Fruit fly (Drosophila melanogaster) whole organism, wandering third instar larva: Measurements from ENCODE around the gene ago.
A peak's percentile ranks its signal among the peaks of the same experiment; 100 is the strongest.

Experiments
- Abd-B ChIP-seq: fragments of >200 bp; optimal IDR thresholded peaks from 2 replicates; lab custom pipeline; 2017; ENCODE audit warnings: missing biosample characterization, missing genetic modification characterization
- CG32264 ChIP-seq: fragments of 200-800 bp; sonication (Bioruptor generic); optimal IDR thresholded peaks from 2 replicates; lab custom pipeline; 2016; ENCODE audit warnings: missing biosample characterization, missing genetic modification characterization
- CG9705 ChIP-seq: fragments of 200-800 bp; sonication (Bioruptor generic); optimal IDR thresholded peaks from 2 replicates; lab custom pipeline; 2018; ENCODE audit warnings: missing biosample characterization, mild to moderate bottlenecking, missing genetic modification characterization
- CrebA ChIP-seq: fragments of 200-800 bp; sonication (Bioruptor generic); optimal IDR thresholded peaks from 2 replicates; lab custom pipeline; 2016; ENCODE audit warnings: missing biosample characterization, mild to moderate bottlenecking, missing genetic modification characterization, borderline replicate concordance
- Dfd ChIP-seq: fragments of >200 bp; optimal IDR thresholded peaks from 2 replicates; lab custom pipeline; 2017; ENCODE audit warnings: missing biosample characterization, missing genetic modification characterization
- Dif ChIP-seq: fragments of 200-275, 200-300 bp; sonication (Bioruptor generic); optimal IDR thresholded peaks from 2 replicates; lab custom pipeline; 2018; ENCODE audit warnings: missing biosample characterization, missing genetic modification characterization; ENCODE audit not compliant: partially characterized antibody
- GATAd ChIP-seq: sonication (Bioruptor generic); optimal IDR thresholded peaks from 2 replicates; lab custom pipeline; 2016; ENCODE audit warnings: missing biosample characterization, missing genetic modification characterization
- HLH106 ChIP-seq: fragments of 200-800 bp; optimal IDR thresholded peaks from 3 replicates; lab custom pipeline; 2019; ENCODE audit warnings: missing biosample characterization, mild to moderate bottlenecking, missing genetic modification characterization, moderate library complexity
- Hnf4 ChIP-seq: fragments of 200-800 bp; sonication (Bioruptor generic); optimal IDR thresholded peaks from 2 replicates; lab custom pipeline; 2016; ENCODE audit warnings: missing biosample characterization, mild to moderate bottlenecking, missing genetic modification characterization
- Hr78 ChIP-seq: fragments of >200 bp; optimal IDR thresholded peaks from 2 replicates; lab custom pipeline; 2017; ENCODE audit warnings: missing biosample characterization, missing genetic modification characterization
- Hr83 ChIP-seq: fragments of 200-300 bp; sonication (Bioruptor generic); optimal IDR thresholded peaks from 2 replicates; lab custom pipeline; 2016; ENCODE audit warnings: missing biosample characterization, mild to moderate bottlenecking, missing genetic modification characterization, moderate library complexity; ENCODE audit not compliant: poor library complexity, severe bottlenecking
- Jra ChIP-seq: sonication (Bioruptor generic); optimal IDR thresholded peaks from 2 replicates; lab custom pipeline; 2016; ENCODE audit warnings: missing biosample characterization, missing genetic modification characterization
- Mio ChIP-seq: sonication (Bioruptor generic); optimal IDR thresholded peaks from 2 replicates; lab custom pipeline; 2016; ENCODE audit warnings: missing biosample characterization, missing genetic modification characterization
- Myc ChIP-seq: fragments of >200 bp; optimal IDR thresholded peaks from 2 replicates; lab custom pipeline; 2017
- N ChIP-seq: fragments of >200 bp; optimal IDR thresholded peaks from 2 replicates; lab custom pipeline; 2018; ENCODE audit warnings: missing biosample characterization, missing external identifiers, missing genetic modification characterization
- OdsH ChIP-seq: fragments of 200-800 bp; sonication (Bioruptor generic); optimal IDR thresholded peaks from 2 replicates; lab custom pipeline; 2016; ENCODE audit warnings: missing biosample characterization, mild to moderate bottlenecking, missing genetic modification characterization
- Rel ChIP-seq, 2 experiments: fragments of 200-800 bp; sonication (Bioruptor generic) in 1 of 2; optimal IDR thresholded peaks; 2 replicates in 1 of 2; 3 replicates in 1 of 2; lab custom pipeline; 2016 to 2019; ENCODE audit warnings: mild to moderate bottlenecking in 2 of 2, missing biosample characterization in 2 of 2, missing genetic modification characterization in 2 of 2, moderate library complexity in 1 of 2
- Sp1 ChIP-seq: fragments of 200-800 bp; sonication (Bioruptor generic); optimal IDR thresholded peaks from 3 replicates; lab custom pipeline; 2019; ENCODE audit warnings: missing biosample characterization, mild to moderate bottlenecking, missing genetic modification characterization, moderate library complexity
- Vsx2 ChIP-seq: fragments of 200-300, 225-300 bp; sonication (Bioruptor generic); optimal IDR thresholded peaks from 2 replicates; lab custom pipeline; 2018; ENCODE audit warnings: missing biosample characterization, missing genetic modification characterization; ENCODE audit not compliant: partially characterized antibody
- br ChIP-seq: fragments of 200-800 bp; sonication (Bioruptor generic); optimal IDR thresholded peaks from 2 replicates; lab custom pipeline; 2016; ENCODE audit warnings: missing biosample characterization, missing genetic modification characterization
- brk ChIP-seq: fragments of 200-800 bp; sonication (Bioruptor generic); optimal IDR thresholded peaks from 2 replicates; lab custom pipeline; 2016; ENCODE audit warnings: missing biosample characterization, mild to moderate bottlenecking, missing genetic modification characterization
- dl ChIP-seq, 2 experiments: fragments of 175-275, 200-275 bp in 1 of 2; fragments of 200-275 bp in 1 of 2; sonication (Bioruptor generic); optimal IDR thresholded peaks; lab custom pipeline; 2018; ENCODE audit warnings: mild to moderate bottlenecking in 2 of 2, missing biosample characterization in 2 of 2, missing genetic modification characterization in 2 of 2, moderate library complexity in 2 of 2; ENCODE audit not compliant: partially characterized antibody in 2 of 2, insufficient read depth in 1 of 2
- dmrt93B ChIP-seq: fragments of 200-800 bp; sonication (Bioruptor generic); optimal IDR thresholded peaks from 2 replicates; lab custom pipeline; 2018; ENCODE audit warnings: missing biosample characterization, mild to moderate bottlenecking, missing genetic modification characterization
- dsf ChIP-seq: sonication (Bioruptor generic); optimal IDR thresholded peaks from 2 replicates; lab custom pipeline; 2016; ENCODE audit warnings: missing biosample characterization, missing genetic modification characterization, borderline replicate concordance
- ey ChIP-seq: fragments of 200-800 bp; sonication (Bioruptor generic); optimal IDR thresholded peaks from 2 replicates; lab custom pipeline; 2016; ENCODE audit warnings: missing biosample characterization, missing genetic modification characterization
- foxo ChIP-seq, 2 experiments: fragments of 200-800 bp; sonication (Bioruptor generic); optimal IDR thresholded peaks; 2 replicates in 1 of 2; 3 replicates in 1 of 2; lab custom pipeline; 2016 to 2017; ENCODE audit warnings: missing biosample characterization in 2 of 2, missing genetic modification characterization in 2 of 2
- fru ChIP-seq: fragments of 200-800 bp; sonication (Bioruptor generic); optimal IDR thresholded peaks from 3 replicates; lab custom pipeline; 2016; ENCODE audit warnings: missing biosample characterization, mild to moderate bottlenecking, missing genetic modification characterization
- h ChIP-seq: fragments of 200-800 bp; sonication (Bioruptor generic); optimal IDR thresholded peaks from 3 replicates; lab custom pipeline; 2016; ENCODE audit warnings: missing biosample characterization, mild to moderate bottlenecking, missing genetic modification characterization
- jim ChIP-seq: fragments of 175-275, 200-325 bp; sonication (Bioruptor generic); optimal IDR thresholded peaks from 2 replicates; lab custom pipeline; 2016; ENCODE audit warnings: missing biosample characterization, mild to moderate bottlenecking, missing genetic modification characterization
- lola ChIP-seq: fragments of >200 bp; optimal IDR thresholded peaks from 2 replicates; lab custom pipeline; 2017; ENCODE audit warnings: missing biosample characterization, missing genetic modification characterization
- pan ChIP-seq: fragments of >200 bp; optimal IDR thresholded peaks from 2 replicates; lab custom pipeline; 2017
- psq ChIP-seq: fragments of 200-800 bp; sonication (Bioruptor generic); optimal IDR thresholded peaks from 3 replicates; lab custom pipeline; 2017; ENCODE audit warnings: missing biosample characterization, mild to moderate bottlenecking, missing genetic modification characterization, moderate library complexity
- rgr ChIP-seq: fragments of 200-800 bp; sonication (Bioruptor generic); optimal IDR thresholded peaks from 3 replicates; lab custom pipeline; 2016; ENCODE audit warnings: missing biosample characterization, mild to moderate bottlenecking, missing genetic modification characterization
- sage ChIP-seq: fragments of 200-800 bp; sonication (Bioruptor generic); optimal IDR thresholded peaks from 2 replicates; lab custom pipeline; 2016; ENCODE audit warnings: missing biosample characterization, mild to moderate bottlenecking, missing genetic modification characterization
- sv ChIP-seq: fragments of 200-800 bp; sonication (Bioruptor generic); optimal IDR thresholded peaks from 3 replicates; lab custom pipeline; 2016; ENCODE audit warnings: missing biosample characterization, missing genetic modification characterization
- tai ChIP-seq: sonication (Bioruptor generic); optimal IDR thresholded peaks from 2 replicates; lab custom pipeline; 2016; ENCODE audit warnings: missing biosample characterization, missing genetic modification characterization
- usp ChIP-seq: fragments of >200 bp; optimal IDR thresholded peaks from 2 replicates; lab custom pipeline; 2017; ENCODE audit warnings: missing biosample characterization, missing genetic modification characterization
- woc ChIP-seq: sonication (Bioruptor generic); optimal IDR thresholded peaks from 2 replicates; lab custom pipeline; 2016; ENCODE audit warnings: missing biosample characterization, mild to moderate bottlenecking, missing genetic modification characterization

Gene ago

dm6 chr3L:4272167-4272773, 18.2 kb upstream of the ago start:
- TF ChIP-seq fru (no peak), psq (GFP tag; lab: Kevin White, UChicago) (peak; percentile 10)

DNA sequence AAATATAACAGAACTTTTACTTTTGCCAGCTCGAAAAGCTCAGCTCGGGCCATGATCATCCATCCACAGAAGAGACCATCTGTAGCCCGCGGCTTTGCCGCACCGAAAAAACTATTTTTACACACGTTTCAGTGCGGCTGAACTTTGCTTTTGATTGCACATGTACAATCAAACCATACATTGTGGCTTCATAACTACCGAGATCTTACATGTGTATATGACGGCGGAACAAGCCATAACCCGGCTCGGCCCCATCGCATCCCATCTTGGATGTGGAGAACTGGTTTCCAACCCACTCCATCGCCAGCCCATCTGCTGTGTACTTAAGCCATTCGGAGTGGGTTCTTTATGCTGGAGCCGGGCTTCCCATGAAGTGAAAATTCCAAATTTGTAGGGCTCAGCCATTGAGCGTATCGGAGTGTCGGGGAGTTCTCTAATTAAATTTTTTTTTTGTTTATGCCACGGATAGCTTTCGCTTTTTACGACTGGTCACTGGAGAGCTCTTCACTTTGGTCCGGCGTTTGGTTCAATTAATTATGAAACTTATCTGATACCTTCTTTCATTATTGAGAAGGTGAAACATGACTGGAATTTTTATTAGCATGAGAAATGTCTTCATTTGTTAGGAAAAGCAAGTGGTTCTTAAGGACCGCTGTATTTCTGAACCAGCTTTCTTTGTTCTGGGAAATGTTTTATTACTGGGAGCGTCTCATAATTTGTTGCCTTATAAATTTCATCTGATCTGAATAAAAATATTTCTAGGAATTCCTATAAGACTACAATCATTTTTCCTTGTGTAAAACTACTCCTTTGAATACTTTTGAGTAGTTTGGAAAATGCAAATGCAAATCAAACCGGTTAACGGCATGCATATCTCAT, 17.1 kb upstream of the ago start:
- TF ChIP-seq Rel (GFP tag; optimal IDR thresholded peaks at IDR 0.05; lab: Kevin White, UChicago) (no peak), Rel (tag; optimal IDR thresholded peaks at IDR 0.05; lab: Kevin White, UChicago) (peak; percentile 1), usp (GFP tag; lab: Kevin White, UChicago) (no peak)
- TF ChIP-seq, all 38 proteins: peak for 1

DNA sequence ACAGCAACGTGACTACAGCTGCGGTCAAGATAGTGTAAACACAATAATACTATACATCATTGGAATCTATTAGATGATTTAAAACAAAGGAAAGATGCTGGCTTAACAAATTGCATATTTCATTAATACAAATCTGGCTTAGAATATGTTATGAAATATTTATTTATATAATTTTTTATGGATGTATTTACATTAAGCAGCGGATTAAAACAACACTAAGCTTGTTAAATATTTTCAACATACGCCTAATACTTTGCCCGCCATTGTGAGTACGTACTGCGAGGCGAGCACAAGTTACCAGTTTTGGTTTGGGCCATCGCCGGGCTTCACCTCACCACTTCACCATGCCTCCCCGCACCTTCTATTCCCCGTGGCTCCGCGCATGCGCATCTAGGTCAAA, 15.8 kb upstream of the ago start:
- TF ChIP-seq Dfd (GFP tag; lab: Kevin White, UChicago) (no peak), Mio (GFP tag; lab: Kevin White, UChicago) (no peak), Rel (GFP tag; optimal IDR thresholded peaks at IDR 0.05; lab: Kevin White, UChicago) (peak; percentile 50), Rel (tag; optimal IDR thresholded peaks at IDR 0.05; lab: Kevin White, UChicago) (peak; percentile 63), sage (peak; percentile 47), HLH106 (tag; lab: Kevin White, UChicago) (peak; percentile 90), Hnf4 (GFP tag; lab: Kevin White, UChicago) (peak; percentile 52), dl (GFP tag; optimal IDR thresholded peaks at IDR 0.05; lab: Kevin White, UChicago; ENCODE audit: insufficient read depth in 1 of 2, partially characterized antibody in 2 of 2) (no peak), dmrt93B (peak; percentile 75), Sp1 (GFP tag; lab: Kevin White, UChicago) (peak; percentile 90), GATAd (no peak), Hr78 (GFP tag; lab: Kevin White, UChicago) (no peak), tai (GFP tag; lab: Kevin White, UChicago) (no peak), dsf (GFP tag; lab: Kevin White, UChicago) (no peak), h (peak; percentile 83), ey (GFP tag; lab: Kevin White, UChicago) (peak; percentile 55), CG32264 (GFP tag; lab: Kevin White, UChicago) (no peak), jim (GFP tag; lab: Kevin White, UChicago) (no peak), fru (peak; percentile 71), Vsx2 (no peak), pan (lab: Kevin White, UChicago) (no peak), brk (GFP tag; lab: Kevin White, UChicago) (peak; percentile 55), CG9705 (GFP tag; lab: Kevin White, UChicago) (peak; percentile 61), woc (peak; percentile 53), br (peak; percentile 56), Abd-B (no peak), rgr (GFP tag; lab: Kevin White, UChicago) (peak; percentile 79), psq (GFP tag; lab: Kevin White, UChicago) (peak; percentile 75), Dif (GFP tag; lab: Kevin White, UChicago) (no peak), sv (GFP tag; lab: Kevin White, UChicago) (peak; percentile 3), usp (GFP tag; lab: Kevin White, UChicago) (no peak), Hr83 (no peak), OdsH (peak; percentile 86), N (GFP tag; lab: Kevin White, UChicago) (no peak), lola (GFP tag; lab: Kevin White, UChicago) (no peak), foxo (GFP tag; optimal IDR thresholded peaks at IDR 0.05; lab: Kevin White, UChicago) (peak in 1 of 2 experiments; percentile 86), Myc (no peak), CrebA (no peak), Jra (GFP tag; lab: Kevin White, UChicago) (no peak)
- TF ChIP-seq, all 38 proteins: peak for 18
